Worm (Caenorhabditis elegans) whole organism, young adult: ENCODE results near the gene B0507.1.
"Not testable (repeated sequence)": the region's sequence is repeated elsewhere in the genome, so short reads cannot be mapped to it uniquely, and the experiment has no call there.

Experiments used
- B0019.2 ChIP-seq: fragments of 200-800 bp; sonication (Bioruptor generic); conservative IDR thresholded peaks from 2 replicates; pipeline ENCODE4 v1.3.6; 2022; ENCODE audit warnings: missing genetic modification reagents, missing genetic modification characterization, missing compliant biosample characterization
- C06A6.2 ChIP-seq: fragments of 200-800 bp; sonication (Bioruptor generic); conservative IDR thresholded peaks from 2 replicates; pipeline ENCODE4 v1.3.6; 2022; ENCODE audit warnings: missing genetic modification characterization, missing compliant biosample characterization
- C17E4.6 ChIP-seq: fragments of 200-800 bp; sonication (Bioruptor generic); IDR thresholded peaks from 2 replicates; pipeline ENCODE4 v1.3.6; 2022; ENCODE audit warnings: missing genetic modification reagents, missing genetic modification characterization, missing compliant biosample characterization
- F10E7.11 ChIP-seq: sonication (generic microtip); optimal IDR thresholded peaks from 2 replicates; lab custom pipeline; 2017; ENCODE audit warnings: mild to moderate bottlenecking, missing genetic modification characterization, moderate library complexity, missing compliant biosample characterization
- F55B11.4 ChIP-seq: sonication (generic microtip); optimal IDR thresholded peaks from 2 replicates; lab custom pipeline; 2016; ENCODE audit warnings: missing compliant biosample characterization, missing genetic modification characterization, borderline replicate concordance; ENCODE audit not compliant: insufficient read depth
- K11D2.4 ChIP-seq: fragments of 200-800 bp; sonication (Bioruptor generic); IDR thresholded peaks from 2 replicates; pipeline ENCODE4 v1.3.6; 2022; ENCODE audit warnings: missing genetic modification reagents, missing genetic modification characterization, missing compliant biosample characterization
- K12H6.12 ChIP-seq: fragments of 200-800 bp; sonication (Bioruptor generic); optimal IDR thresholded peaks from 2 replicates; lab custom pipeline; 2018; ENCODE audit warnings: mild to moderate bottlenecking, missing genetic modification characterization, missing compliant biosample characterization
- T26A5.8 ChIP-seq: sonication (generic microtip); optimal IDR thresholded peaks from 2 replicates; lab custom pipeline; 2016; ENCODE audit warnings: missing genetic modification characterization, missing compliant biosample characterization
- Y53F4B.3 ChIP-seq: fragments of 200-800 bp; sonication (Bioruptor generic); IDR thresholded peaks from 2 replicates; pipeline ENCODE4 v1.3.6; 2022; ENCODE audit warnings: missing genetic modification reagents, missing genetic modification characterization, missing compliant biosample characterization
- Y56A3A.18 ChIP-seq: fragments of 200-800 bp; sonication (Bioruptor generic); IDR thresholded peaks from 2 replicates; pipeline ENCODE4 v1.3.6; 2022; ENCODE audit warnings: missing genetic modification reagents, missing genetic modification characterization, missing compliant biosample characterization
- Y67H2A.10 ChIP-seq: fragments of 200-800 bp; sonication (Bioruptor generic); conservative IDR thresholded peaks from 2 replicates; pipeline ENCODE4 v1.3.6; 2022; ENCODE audit warnings: missing genetic modification reagents, missing genetic modification characterization, missing compliant biosample characterization
- Y95B8A.8 ChIP-seq: fragments of 200-800 bp; sonication (Bioruptor generic); IDR thresholded peaks from 2 replicates; pipeline ENCODE4 v1.3.6; 2022; ENCODE audit warnings: missing genetic modification reagents, missing genetic modification characterization, missing compliant biosample characterization
- athp-1 ChIP-seq: sonication (generic microtip); optimal IDR thresholded peaks from 2 replicates; lab custom pipeline; 2017; ENCODE audit warnings: mild to moderate bottlenecking, missing genetic modification characterization, missing compliant biosample characterization
- ceh-27 ChIP-seq: fragments of 200-800 bp; sonication (Bioruptor generic); optimal IDR thresholded peaks from 2 replicates; lab custom pipeline; 2018; ENCODE audit warnings: mild to moderate bottlenecking, missing genetic modification characterization, moderate library complexity, missing compliant biosample characterization
- ceh-58 ChIP-seq: fragments of 200-800 bp; sonication (Bioruptor generic); IDR thresholded peaks from 2 replicates; pipeline ENCODE4 v1.3.6; 2022; ENCODE audit warnings: missing genetic modification characterization, missing compliant biosample characterization
- ceh-91 ChIP-seq: fragments of 200-800 bp; sonication (Bioruptor generic); IDR thresholded peaks from 2 replicates; pipeline ENCODE4 v1.3.6; 2022; ENCODE audit warnings: missing genetic modification reagents, missing genetic modification characterization, missing compliant biosample characterization
- chd-7 ChIP-seq: sonication (generic microtip); optimal IDR thresholded peaks from 2 replicates; lab custom pipeline; 2016; ENCODE audit warnings: mild to moderate bottlenecking, missing genetic modification characterization, moderate library complexity, missing compliant biosample characterization
- dox-1 ChIP-seq: fragments of 200-800 bp; sonication (Bioruptor generic); IDR thresholded peaks from 2 replicates; pipeline ENCODE4 v1.3.6; 2022; ENCODE audit warnings: missing genetic modification reagents, missing genetic modification characterization, missing compliant biosample characterization
- ets-4 ChIP-seq: fragments of 200-800 bp; sonication (Bioruptor generic); optimal IDR thresholded peaks from 2 replicates; lab custom pipeline; 2018; ENCODE audit warnings: mild to moderate bottlenecking, missing genetic modification characterization, missing compliant biosample characterization
- fkh-3 ChIP-seq: sonication (generic microtip); optimal IDR thresholded peaks from 2 replicates; lab custom pipeline; 2016; ENCODE audit warnings: mild to moderate bottlenecking, missing genetic modification characterization, missing compliant biosample characterization
- let-526 ChIP-seq: fragments of 200-800 bp; sonication (Bioruptor generic); IDR thresholded peaks from 2 replicates; pipeline ENCODE4 v1.3.6; 2022; ENCODE audit warnings: missing genetic modification reagents, missing genetic modification characterization, missing compliant biosample characterization
- lin-26 ChIP-seq: fragments of 200-800 bp; sonication (Bioruptor generic); IDR thresholded peaks from 2 replicates; pipeline ENCODE4 v1.3.6; 2022; ENCODE audit warnings: missing genetic modification reagents, missing genetic modification characterization, missing compliant biosample characterization
- lsl-1 ChIP-seq: fragments of 200-800 bp; sonication (Bioruptor generic); optimal IDR thresholded peaks from 2 replicates; lab custom pipeline; 2018; ENCODE audit warnings: mild to moderate bottlenecking, missing genetic modification characterization, moderate library complexity, missing compliant biosample characterization
- lsy-27 ChIP-seq: sonication (generic microtip); optimal IDR thresholded peaks from 2 replicates; lab custom pipeline; 2017; ENCODE audit warnings: missing genetic modification characterization, mild to moderate bottlenecking, missing compliant biosample characterization, antibody characterized with exemption, missing genotype, borderline replicate concordance; ENCODE audit not compliant: insufficient read depth
- madf-8 ChIP-seq: fragments of 200-800 bp; sonication (Bioruptor generic); conservative IDR thresholded peaks from 2 replicates; pipeline ENCODE4 v1.3.6; 2022; ENCODE audit warnings: missing genetic modification reagents, missing genetic modification characterization, missing compliant biosample characterization
- mxl-1 ChIP-seq: sonication (generic microtip); optimal IDR thresholded peaks from 2 replicates; lab custom pipeline; 2016; ENCODE audit warnings: missing genetic modification characterization, missing compliant biosample characterization
- nfya-1 ChIP-seq: sonication (generic microtip); optimal IDR thresholded peaks from 2 replicates; lab custom pipeline; 2017; ENCODE audit warnings: antibody characterized with exemption, missing compliant biosample characterization, missing genetic modification characterization, borderline replicate concordance; ENCODE audit not compliant: insufficient read depth
- nfyb-1 ChIP-seq: fragments of 200-800 bp; sonication (Bioruptor generic); IDR thresholded peaks from 2 replicates; pipeline ENCODE4 v1.3.6; 2022; ENCODE audit warnings: missing genetic modification reagents, missing genetic modification characterization, missing compliant biosample characterization
- pbrm-1 ChIP-seq: fragments of 200-800 bp; sonication (Bioruptor generic); IDR thresholded peaks from 2 replicates; pipeline ENCODE4 v1.3.6; 2022; ENCODE audit warnings: missing genetic modification reagents, missing genetic modification characterization, missing compliant biosample characterization
- ztf-22 ChIP-seq: fragments of 200-800 bp; sonication (Bioruptor generic); optimal IDR thresholded peaks from 2 replicates; lab custom pipeline; 2018; ENCODE audit warnings: mild to moderate bottlenecking, missing genetic modification characterization, moderate library complexity, missing compliant biosample characterization

The B0507.1 gene

DNA sequence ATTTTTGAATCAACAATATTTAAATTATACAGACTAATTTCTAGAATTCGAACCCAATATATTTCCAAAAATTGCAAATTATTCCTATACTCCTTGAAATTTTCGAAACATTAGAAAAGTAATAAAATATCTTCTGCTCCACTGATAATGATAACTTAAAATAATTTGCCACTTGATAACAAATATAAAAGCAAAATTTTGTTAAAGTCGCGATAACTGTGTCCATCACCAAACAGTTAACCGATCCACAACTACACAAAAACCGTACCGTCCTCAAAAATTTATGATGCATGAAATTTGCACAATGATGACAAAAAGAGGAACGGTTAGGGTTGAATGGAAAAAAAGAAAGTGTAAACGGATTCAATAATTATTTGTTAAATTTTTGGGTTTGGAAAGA, 22.1 kb downstream of the B0507.1 start:
- no peak for TF ChIP-seq ets-4 (GFP tag; lab: Kevin White, UChicago)
- no peak for TF ChIP-seq fkh-3 (tag; lab: Kevin White, UChicago)
- no peak for TF ChIP-seq madf-8
- TF ChIP-seq ceh-91 (GFP tag; lab: Robert Waterston, UW) = no peak
- no peak for TF ChIP-seq Y67H2A.10
- TF ChIP-seq athp-1 = no peak
- no peak for TF ChIP-seq K11D2.4 (GFP tag; lab: Robert Waterston, UW)
- no peak for TF ChIP-seq dox-1

DNA sequence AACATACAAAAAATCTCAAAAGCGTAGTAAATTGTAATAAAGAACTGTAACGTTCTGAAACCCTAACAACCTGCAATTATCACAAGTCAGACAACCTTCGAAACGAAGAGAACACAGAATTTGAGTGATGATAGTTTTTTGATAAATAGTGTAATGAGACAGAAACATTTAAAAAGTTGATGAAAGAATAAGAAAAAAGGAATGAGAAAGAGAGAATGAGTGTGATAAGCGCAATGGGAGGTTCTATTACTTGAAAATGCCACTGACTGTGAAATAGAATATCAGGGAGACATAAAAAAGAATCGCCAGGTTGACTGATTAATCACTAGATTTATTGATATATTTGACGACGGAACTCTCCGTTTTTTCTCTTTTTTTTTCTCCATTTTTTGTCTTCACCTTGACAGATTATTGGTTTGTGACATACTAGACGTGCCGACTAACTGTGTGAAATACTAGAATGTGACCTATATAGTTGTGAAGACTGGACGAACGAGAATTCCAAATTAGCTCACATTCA, 23.0 kb downstream of the B0507.1 start:
- no peak for TF ChIP-seq lin-26
- no peak for TF ChIP-seq ztf-22 (GFP tag; lab: Kevin White, UChicago)
- no peak for TF ChIP-seq ceh-58 (GFP tag; lab: Robert Waterston, UW)
- TF ChIP-seq nfyb-1 (GFP tag; lab: Robert Waterston, UW) = no peak
- TF ChIP-seq ets-4 (GFP tag; lab: Kevin White, UChicago) = no peak
- TF ChIP-seq F10E7.11 (tag; lab: Kevin White, UChicago) = no peak
- TF ChIP-seq mxl-1 = no peak
- TF ChIP-seq chd-7 = no peak
- TF ChIP-seq B0019.2 = no peak
- no peak for TF ChIP-seq C06A6.2 (GFP tag; lab: Robert Waterston, UW)
- no peak for TF ChIP-seq K12H6.12
- TF ChIP-seq lsl-1 (GFP tag; lab: Kevin White, UChicago) = no peak
- TF ChIP-seq let-526 = no peak
- no peak for TF ChIP-seq C17E4.6 (GFP tag; lab: Robert Waterston, UW)
- no peak for TF ChIP-seq Y56A3A.18
- no peak for TF ChIP-seq F55B11.4 (tag; lab: Kevin White, UChicago)
- TF ChIP-seq, all 124 proteins: peak for 0

DNA sequence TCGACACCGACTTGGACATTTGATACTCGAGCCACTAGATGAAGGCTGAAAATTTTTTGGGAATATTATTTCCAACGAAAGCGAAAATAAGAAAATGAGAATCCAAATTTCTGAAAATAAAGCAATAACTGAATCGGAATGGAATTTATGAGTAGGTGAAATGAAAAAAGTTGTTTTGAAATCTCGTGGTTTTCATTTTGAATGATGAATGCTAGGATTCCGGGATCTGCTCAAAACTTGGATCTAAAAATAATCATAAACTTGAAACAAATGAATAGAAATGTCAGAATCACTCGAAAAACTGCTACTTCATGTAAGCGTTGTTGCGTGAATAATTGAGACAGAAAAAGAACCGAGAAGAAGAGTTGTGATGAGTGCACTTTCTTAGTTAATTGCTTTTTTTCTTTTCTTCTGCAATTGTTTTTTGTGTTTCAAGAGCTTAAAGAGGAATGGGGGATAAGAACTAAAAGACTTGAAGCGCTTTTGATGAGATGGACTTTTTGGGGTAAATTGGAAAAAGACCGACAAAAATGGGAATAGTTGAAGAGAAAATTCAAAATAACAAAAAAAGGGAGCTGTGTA, 24.7 kb downstream of the B0507.1 start, which contains the start of gene magu-2:
Gene magu-2 (minus strand): TSS at position 51 of the 582 bp plus-strand sequence.
- TF ChIP-seq ceh-27 (GFP tag; lab: Kevin White, UChicago) = peak; percentile 16
- no peak for TF ChIP-seq lsy-27 (tag; lab: Kevin White, UChicago)

DNA sequence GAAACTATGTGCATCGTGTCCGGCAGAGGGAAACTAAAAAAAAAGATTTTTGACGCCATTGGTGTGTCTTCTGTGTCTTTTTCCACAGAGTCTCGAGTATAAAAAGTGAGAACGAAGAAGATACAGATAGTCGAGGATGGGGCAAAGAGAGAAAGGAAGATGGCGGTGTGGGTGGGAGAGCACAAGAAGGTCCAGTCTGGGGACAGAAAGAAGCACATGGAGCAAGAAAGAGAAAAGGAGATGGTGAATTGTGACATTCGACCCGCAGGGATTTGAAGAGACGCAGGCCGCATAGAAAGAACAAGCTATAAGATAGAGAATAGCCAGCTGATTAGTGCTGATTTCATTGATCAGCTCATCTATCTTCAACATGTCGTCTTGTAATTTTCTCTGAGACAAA, 25.9 kb downstream of the B0507.1 start:
- TF ChIP-seq K12H6.12 (peak; percentile 32), Y53F4B.3 (GFP tag; lab: Robert Waterston, UW) (no peak)
- TF ChIP-seq, all 124 proteins: peak for 1

DNA sequence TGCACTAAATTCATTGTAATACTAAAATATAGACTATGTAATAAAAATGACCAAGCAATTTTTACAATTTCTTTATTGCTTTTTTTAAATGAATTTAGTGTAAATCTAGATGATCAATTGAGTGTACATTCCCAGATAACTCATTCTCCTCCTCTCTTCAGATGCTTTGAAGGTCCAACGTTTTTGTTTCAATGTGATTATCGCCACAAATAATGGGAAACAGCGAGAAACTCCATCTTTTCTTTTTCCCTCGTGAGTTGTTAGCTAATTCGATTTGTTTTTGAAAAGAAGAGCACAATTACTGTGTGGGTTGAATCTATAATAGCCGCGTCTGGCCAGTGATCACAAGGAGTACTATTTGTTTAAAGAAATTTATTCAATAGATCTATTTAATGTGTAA, 28.7 kb downstream of the B0507.1 start:
- no peak for TF ChIP-seq nfya-1 (tag; lab: Kevin White, UChicago)

DNA sequence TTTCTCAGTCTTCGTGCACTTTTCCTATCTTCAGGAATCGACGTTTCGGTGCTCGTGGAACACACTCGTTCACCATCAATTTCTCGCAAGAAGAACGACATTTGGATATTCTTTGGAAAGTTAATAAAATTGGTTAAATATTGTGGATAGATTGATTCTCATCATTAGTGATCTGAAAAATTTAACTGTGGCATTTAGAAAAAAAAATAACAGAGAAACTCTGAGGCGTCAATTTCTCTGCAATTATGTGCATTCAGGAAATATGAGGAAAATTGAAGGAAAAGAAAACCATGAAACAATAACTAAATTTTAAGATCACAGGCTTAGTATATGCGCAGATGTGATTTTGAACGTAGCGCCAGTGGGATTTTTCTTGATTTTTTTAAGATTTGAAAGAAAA, 43.5 kb downstream of the B0507.1 start, which contains the start of gene rpm-1:
Gene rpm-1 (minus strand): TSS at position 101 of the 400 bp plus-strand sequence.
- not testable (repeated sequence) for TF ChIP-seq T26A5.8 (tag; lab: Kevin White, UChicago); Y95B8A.8 (GFP tag; lab: Robert Waterston, UW); pbrm-1 (GFP tag; lab: Robert Waterston, UW)
